Fruit fly (Drosophila melanogaster): ENCODE data around the gene CG12170.
A peak's percentile ranks its signal among the peaks of the same experiment; 100 is the strongest.

The CG12170 gene

dm6 chr3R:5600361-5601043 lies 36.5 kb upstream of the CG12170 start (continued):
- TF ChIP-seq CG6813 (GFP tag; optimal IDR thresholded peaks at IDR 0.05) (no peak), hkb (optimal IDR thresholded peaks at IDR 0.05) (no peak), hkb (GFP tag; IDR thresholded peaks at IDR 0.05) (no peak), sd (tag; optimal IDR thresholded peaks at IDR 0.05) (peak; percentile 95), jumu (GFP tag; optimal IDR thresholded peaks at IDR 0.05) (peak; percentile 9), CG14860 (GFP tag; IDR thresholded peaks at IDR 0.05; ENCODE audit: partially characterized antibody) (no peak), psq (GFP tag; optimal IDR thresholded peaks at IDR 0.05) (peak; percentile 95), HmgZ (tag; optimal IDR thresholded peaks at IDR 0.05) (peak; percentile 32), cwo (GFP tag; optimal IDR thresholded peaks at IDR 0.05) (peak; percentile 48), sens (GFP tag) (peak; percentile 71), CG10431 (GFP tag; optimal IDR thresholded peaks at IDR 0.05) (peak; percentile 89), wek (GFP tag; optimal IDR thresholded peaks at IDR 0.05) (peak; percentile 58), CG17802 (tag; optimal IDR thresholded peaks at IDR 0.05) (no peak), corto (GFP tag; optimal IDR thresholded peaks at IDR 0.05) (peak; percentile 55), ttk (GFP tag; IDR thresholded peaks at IDR 0.05) (no peak), kay (GFP tag; optimal IDR thresholded peaks at IDR 0.05) (peak; percentile 37), Stat92E (GFP tag; optimal IDR thresholded peaks at IDR 0.05) (peak in 1 of 3 experiments; percentile 17), exex (tag; optimal IDR thresholded peaks at IDR 0.05) (peak; percentile 14), Fer3 (tag; optimal IDR thresholded peaks at IDR 0.05) (peak; percentile 18), twi (tag; optimal IDR thresholded peaks at IDR 0.05) (peak; percentile 42), CG43689 (GFP tag; IDR thresholded peaks at IDR 0.05) (no peak), bcd (GFP tag; optimal IDR thresholded peaks at IDR 0.05) (no peak), CG34376 (GFP tag; optimal IDR thresholded peaks at IDR 0.05) (peak; percentile 84), ftz-f1 (GFP tag; optimal IDR thresholded peaks at IDR 0.05) (peak; percentile 78), stwl (tag; optimal IDR thresholded peaks at IDR 0.05) (no peak), D19A (tag; optimal IDR thresholded peaks at IDR 0.05) (no peak), Pdp1 (GFP tag; optimal IDR thresholded peaks at IDR 0.05) (peak in 1 of 2 experiments; percentile 82), CG11398 (GFP tag; optimal IDR thresholded peaks at IDR 0.05) (no peak), CG15479 (GFP tag; optimal IDR thresholded peaks at IDR 0.05) (peak; percentile 7), luna (GFP tag; optimal IDR thresholded peaks at IDR 0.05) (peak; percentile 13), pros (GFP tag; optimal IDR thresholded peaks at IDR 0.05) (peak; percentile 87), CG30403 (GFP tag; optimal IDR thresholded peaks at IDR 0.05) (no peak), CG4707 (GFP tag; optimal IDR thresholded peaks at IDR 0.05) (peak; percentile 7), CG12659 (GFP tag; optimal IDR thresholded peaks at IDR 0.05) (peak; percentile 16), CG10543 (GFP tag; optimal IDR thresholded peaks at IDR 0.05) (peak; percentile 96), phol (tag; optimal IDR thresholded peaks at IDR 0.05) (peak; percentile 99), CG13296 (GFP tag; optimal IDR thresholded peaks at IDR 0.05) (peak; percentile 33), CG8478 (optimal IDR thresholded peaks at IDR 0.05) (no peak), Six4 (GFP tag; optimal IDR thresholded peaks at IDR 0.05) (no peak), kah (GFP tag; optimal IDR thresholded peaks at IDR 0.05) (peak; percentile 46), Meics (GFP tag; optimal IDR thresholded peaks at IDR 0.05) (peak; percentile 57), Hmr (GFP tag; optimal IDR thresholded peaks at IDR 0.05) (peak; percentile 9), ERR (GFP tag; optimal IDR thresholded peaks at IDR 0.05) (no peak), onecut (GFP tag; IDR thresholded peaks at IDR 0.05) (peak; percentile 16; the same call in 1 of the 2 replicates), Xbp1 (GFP tag; optimal IDR thresholded peaks at IDR 0.05) (peak; percentile 1), ind (GFP tag; optimal IDR thresholded peaks at IDR 0.05) (no peak), CG2678 (tag; optimal IDR thresholded peaks at IDR 0.05) (peak; percentile 30), nom (GFP tag; optimal IDR thresholded peaks at IDR 0.05) (peak; percentile 75), mirr (GFP tag; optimal IDR thresholded peaks at IDR 0.05) (peak; percentile 75)
